Worm (Caenorhabditis elegans) whole organism, L1 larva: ENCODE measurements around the gene cyp-34A5.

ENCODE experiments used
- C34B4.2 ChIP-seq: sonication (generic microtip); optimal IDR thresholded peaks from 2 replicates; lab custom pipeline; 2017; ENCODE audit warnings: mild to moderate bottlenecking, missing genetic modification characterization, missing compliant biosample characterization
- ama-1 ChIP-seq: fragments of 150-350 bp; optimal IDR thresholded peaks from 2 replicates; lab custom pipeline; 2014
- blmp-1 ChIP-seq: fragments of 150-350 bp; optimal IDR thresholded peaks from 2 replicates; lab custom pipeline; 2014; ENCODE audit warnings: missing biosample characterization, missing genetic modification characterization
- ceh-88 ChIP-seq: fragments of 200-800 bp; sonication (Bioruptor generic); IDR thresholded peaks from 2 replicates; pipeline ENCODE4 v1.3.6; 2022; ENCODE audit warnings: missing genetic modification characterization, missing compliant biosample characterization
- ces-1 ChIP-seq: fragments of 150-350 bp; optimal IDR thresholded peaks from 2 replicates; lab custom pipeline; 2014; ENCODE audit warnings: missing biosample characterization, missing genetic modification reagents, missing genetic modification characterization
- dpl-1 ChIP-seq, 3 experiments: fragments of 150-350 bp in 2 of 3; sonication (generic microtip) in 1 of 3; optimal IDR thresholded peaks; 2 replicates each; lab custom pipeline; 2014 to 2017; ENCODE audit warnings: missing biosample characterization in 3 of 3, missing genetic modification characterization in 3 of 3, missing genetic modification reagents in 3 of 3
- efl-1 ChIP-seq, 4 experiments: fragments of 150-350 bp; optimal IDR thresholded peaks in 3 of 4; peaks in 1 of 4; 1 replicate in 1 of 4; 2 replicates in 3 of 4; lab custom pipeline; 2014; ENCODE audit warnings: missing biosample characterization in 2 of 4, missing genetic modification characterization in 2 of 4, missing genetic modification reagents in 2 of 4
- efl-3 ChIP-seq: fragments of 200-800 bp; sonication (Bioruptor generic); optimal IDR thresholded peaks from 2 replicates; lab custom pipeline; 2018; ENCODE audit warnings: mild to moderate bottlenecking, missing genetic modification characterization, missing compliant biosample characterization
- egl-13 ChIP-seq: sonication (generic microtip); optimal IDR thresholded peaks from 2 replicates; lab custom pipeline; 2016; ENCODE audit warnings: missing genotype, missing genetic modification reagents, missing genetic modification characterization, missing compliant biosample characterization
- egl-27 ChIP-seq, 2 experiments: fragments of 150-350 bp in 1 of 2; sonication (generic microtip); optimal IDR thresholded peaks; 3 replicates each; lab custom pipeline; 2017 to 2018; ENCODE audit warnings: missing biosample characterization in 2 of 2, missing genetic modification characterization in 2 of 2, missing genetic modification reagents in 2 of 2
- elt-3 ChIP-seq, 6 experiments: fragments of 150-350 bp in 1 of 6; sonication (generic microtip); optimal IDR thresholded peaks; 2 replicates each; lab custom pipeline; 2017 to 2018; ENCODE audit warnings: missing biosample characterization in 6 of 6, missing genetic modification characterization in 6 of 6, inconsistent platforms in 1 of 6
- fkh-4 ChIP-seq: sonication (generic microtip); optimal IDR thresholded peaks from 2 replicates; lab custom pipeline; 2016; ENCODE audit warnings: missing compliant biosample characterization, missing genetic modification characterization, borderline replicate concordance
- fos-1 ChIP-seq: fragments of 150-350 bp; optimal IDR thresholded peaks from 2 replicates; lab custom pipeline; 2014; ENCODE audit warnings: missing biosample characterization, missing genetic modification characterization
- grh-1 ChIP-seq: fragments of 200-800 bp; sonication (Bioruptor generic); IDR thresholded peaks from 2 replicates; pipeline ENCODE4 v1.3.6; 2022; ENCODE audit warnings: missing genetic modification reagents, missing genetic modification characterization, missing compliant biosample characterization
- hlh-17 ChIP-seq: fragments of 200-800 bp; sonication (Bioruptor generic); optimal IDR thresholded peaks from 2 replicates; lab custom pipeline; 2018; ENCODE audit warnings: missing genetic modification characterization, mild to moderate bottlenecking, missing compliant biosample characterization, moderate library complexity, borderline replicate concordance
- lin-14 ChIP-seq: fragments of 200-800 bp; sonication (Bioruptor generic); optimal IDR thresholded peaks from 2 replicates; lab custom pipeline; 2018; ENCODE audit warnings: mild to moderate bottlenecking, missing genetic modification characterization, moderate library complexity, missing compliant biosample characterization
- lin-35 ChIP-seq, 2 experiments: fragments of 150-350 bp; optimal IDR thresholded peaks; 2 replicates each; lab custom pipeline; 2014; ENCODE audit warnings: missing biosample characterization in 2 of 2, missing genetic modification characterization in 2 of 2, missing genetic modification reagents in 2 of 2
- lin-39 ChIP-seq: fragments of 150-350 bp; optimal IDR thresholded peaks from 2 replicates; lab custom pipeline; 2014; ENCODE audit warnings: missing biosample characterization, missing genetic modification reagents, missing genetic modification characterization
- mab-9 ChIP-seq: fragments of 200-800 bp; sonication (Bioruptor generic); IDR thresholded peaks from 2 replicates; pipeline ENCODE4 v1.3.6; 2022; ENCODE audit warnings: missing genetic modification reagents, missing genetic modification characterization, missing compliant biosample characterization
- mdl-1 ChIP-seq, 2 experiments: fragments of 150-350 bp; optimal IDR thresholded peaks; 2 replicates each; lab custom pipeline; 2014 to 2017; ENCODE audit warnings: missing biosample characterization in 2 of 2, missing genetic modification characterization in 2 of 2, inconsistent platforms in 1 of 2
- mep-1 ChIP-seq: fragments of 150-350 bp; optimal IDR thresholded peaks from 2 replicates; lab custom pipeline; 2014; ENCODE audit warnings: missing biosample characterization, missing genetic modification characterization
- nhr-20 ChIP-seq: sonication (generic microtip); optimal IDR thresholded peaks from 2 replicates; lab custom pipeline; 2016; ENCODE audit warnings: mild to moderate bottlenecking, missing genetic modification characterization, missing compliant biosample characterization
- nhr-237 ChIP-seq: fragments of 150-350 bp; optimal IDR thresholded peaks from 2 replicates; lab custom pipeline; 2014; ENCODE audit warnings: missing biosample characterization, missing genetic modification characterization
- nhr-28 ChIP-seq: fragments of 150-350 bp; optimal IDR thresholded peaks from 2 replicates; lab custom pipeline; 2014; ENCODE audit warnings: missing biosample characterization, missing genetic modification characterization
- nhr-71 ChIP-seq: sonication (generic microtip); optimal IDR thresholded peaks from 2 replicates; lab custom pipeline; 2016; ENCODE audit warnings: mild to moderate bottlenecking, missing genetic modification characterization, moderate library complexity, missing compliant biosample characterization
- nhr-77 ChIP-seq: fragments of 150-350 bp; optimal IDR thresholded peaks from 2 replicates; lab custom pipeline; 2014; ENCODE audit warnings: missing biosample characterization, missing genetic modification characterization
- nhr-85 ChIP-seq: sonication (generic microtip); peaks from one replicate; lab custom pipeline; 2016; ENCODE audit warnings: missing genetic modification characterization, inconsistent platforms, missing compliant biosample characterization
- nhr-90 ChIP-seq: sonication (generic microtip); optimal IDR thresholded peaks from 2 replicates; lab custom pipeline; 2016; ENCODE audit warnings: mild to moderate bottlenecking, missing genetic modification characterization, missing compliant biosample characterization; ENCODE audit not compliant: poor library complexity
- pag-3 ChIP-seq: sonication (generic microtip); optimal IDR thresholded peaks from 2 replicates; lab custom pipeline; 2017; ENCODE audit warnings: missing genetic modification characterization, mild to moderate bottlenecking, missing compliant biosample characterization, antibody characterized with exemption, borderline replicate concordance; ENCODE audit not compliant: insufficient read depth
- rnt-1 ChIP-seq: sonication (generic microtip); optimal IDR thresholded peaks from 2 replicates; lab custom pipeline; 2016; ENCODE audit warnings: mild to moderate bottlenecking, missing genetic modification characterization, moderate library complexity, missing compliant biosample characterization
- snu-23 ChIP-seq: sonication (generic microtip); optimal IDR thresholded peaks from 2 replicates; lab custom pipeline; 2016; ENCODE audit warnings: missing genetic modification characterization, missing compliant biosample characterization
- sox-4 ChIP-seq: sonication (generic microtip); optimal IDR thresholded peaks from 2 replicates; lab custom pipeline; 2016; ENCODE audit warnings: missing genetic modification characterization, missing compliant biosample characterization
- swsn-7 ChIP-seq: sonication (generic microtip); optimal IDR thresholded peaks from 2 replicates; lab custom pipeline; 2016; ENCODE audit warnings: missing genetic modification characterization, missing compliant biosample characterization
- vab-15 ChIP-seq: sonication (generic microtip); optimal IDR thresholded peaks from 2 replicates; lab custom pipeline; 2017; ENCODE audit warnings: missing genotype, mild to moderate bottlenecking, missing genetic modification characterization, missing compliant biosample characterization
- xbp-1 ChIP-seq: sonication (generic microtip); optimal IDR thresholded peaks from 2 replicates; lab custom pipeline; 2016; ENCODE audit warnings: missing genetic modification characterization, missing compliant biosample characterization

The cyp-34A5 gene

DNA sequence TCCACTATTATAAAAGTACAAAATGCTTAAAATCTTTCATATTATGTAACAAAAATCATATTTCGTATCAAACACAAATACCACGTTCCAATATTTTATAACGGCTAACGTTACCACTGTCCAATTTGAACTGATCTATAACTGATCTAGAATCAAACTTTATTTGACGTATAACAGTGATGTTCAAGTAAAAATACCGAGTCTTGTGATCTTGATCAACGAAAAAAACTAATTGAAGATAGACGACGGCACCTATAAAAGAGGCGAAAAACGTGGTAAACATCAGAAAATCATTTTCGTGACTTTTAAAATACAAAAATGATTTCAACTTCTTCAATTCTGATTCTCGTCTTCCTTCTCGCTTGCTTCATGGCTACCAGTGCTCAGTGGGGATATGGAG, 30.1 kb upstream of the cyp-34A5 start, which contains the start of gene nlp-28 (continued):
- no peak for TF ChIP-seq mep-1
- no peak for TF ChIP-seq lin-39 (tag; lab: Kevin White, UChicago)
- peak; percentile 31 for TF ChIP-seq nhr-71 (tag; lab: Kevin White, UChicago)
- TF ChIP-seq dpl-1 (GFP tag; optimal IDR thresholded peaks at IDR 0.05; lab: Kevin White, UChicago), result no peak
- no peak for TF ChIP-seq xbp-1
- no peak for TF ChIP-seq mab-9 (GFP tag; lab: Robert Waterston, UW)
- TF ChIP-seq elt-3 (tag; optimal IDR thresholded peaks at IDR 0.05; lab: Kevin White, UChicago), result peak in 1 of 6 experiments; percentile 53
- TF ChIP-seq nhr-77 (tag; lab: Kevin White, UChicago), result no peak
- TF ChIP-seq nhr-28, result no peak

DNA sequence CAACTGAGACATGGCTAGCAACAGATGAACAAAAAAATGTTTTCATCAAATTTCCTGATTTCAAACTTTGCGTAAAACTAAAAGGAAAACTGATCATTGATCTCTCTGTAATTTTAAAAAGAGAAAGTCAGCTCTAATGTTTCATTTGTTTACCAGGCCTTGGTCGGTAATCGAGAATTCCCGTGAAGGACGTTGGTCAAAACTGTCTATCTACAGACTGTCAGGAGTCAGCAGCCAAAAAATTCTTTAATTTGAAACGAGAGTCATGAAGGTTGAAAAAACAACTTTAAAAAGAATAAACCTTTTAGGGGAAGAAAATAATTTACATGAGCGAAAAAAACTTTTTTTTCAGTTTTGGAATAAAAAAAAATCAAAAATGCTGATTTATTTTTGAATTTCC, 27.6 kb upstream of the cyp-34A5 start:
- TF ChIP-seq nhr-237 (no peak), lin-14 (GFP tag; lab: Kevin White, UChicago) (peak; percentile 42), nhr-71 (tag; lab: Kevin White, UChicago) (peak; percentile 20), ces-1 (GFP tag; lab: Kevin White, UChicago) (no peak), nhr-20 (tag; lab: Kevin White, UChicago) (peak; percentile 42), blmp-1 (peak; percentile 77), nhr-85 (tag; lab: Kevin White, UChicago) (peak; percentile 88), elt-3 (tag; optimal IDR thresholded peaks at IDR 0.05; lab: Kevin White, UChicago) (peak in 1 of 6 experiments; percentile 19), efl-1 (optimal IDR thresholded peaks at IDR 0.05; lab: Kevin White, UChicago) (no peak), efl-1 (GFP tag; optimal IDR thresholded peaks at IDR 0.05 in 1 of 2; lab: Kevin White, UChicago) (peak in 1 of 2 experiments; percentile 23)

DNA sequence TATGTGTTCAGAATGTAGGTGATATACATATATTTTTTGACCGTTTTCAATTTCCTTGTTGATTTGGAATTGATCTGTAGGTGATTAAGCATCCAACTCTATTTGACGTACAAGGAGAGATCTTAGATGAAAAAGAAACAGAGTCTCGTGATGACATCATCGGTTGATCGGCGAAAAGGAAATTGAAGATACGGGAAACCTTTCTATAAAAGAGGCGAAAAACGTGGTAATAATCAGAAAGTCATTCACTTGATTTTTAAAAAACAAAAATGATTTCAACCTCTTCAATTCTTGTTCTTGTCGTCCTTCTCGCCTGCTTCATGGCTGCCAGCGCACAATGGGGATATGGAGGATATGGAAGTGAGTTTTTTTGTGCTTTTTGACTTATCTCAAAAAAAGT, 26.7 kb upstream of the cyp-34A5 start, which contains the start of gene nlp-29:
Gene nlp-29, plus strand, starts transcription at position 248 of the 400 bp plus-strand sequence.
- TF ChIP-seq pag-3 (no peak), snu-23 (GFP tag; lab: Kevin White, UChicago) (peak; percentile 50), lin-35 (GFP tag; optimal IDR thresholded peaks at IDR 0.05; lab: Kevin White, UChicago) (peak in 1 of 2 experiments; percentile 15), fos-1 (no peak), ama-1 (lab: Kevin White, UChicago) (no peak), lin-14 (GFP tag; lab: Kevin White, UChicago) (peak; percentile 46), nhr-71 (tag; lab: Kevin White, UChicago) (peak; percentile 58), elt-3 (tag; optimal IDR thresholded peaks at IDR 0.05; lab: Kevin White, UChicago) (peak in 1 of 6 experiments; percentile 56), egl-13 (no peak), grh-1 (GFP tag; lab: Robert Waterston, UW) (0 out of 2 replicates have a peak, but pooled peaks have one; percentile 24), blmp-1 (peak; percentile 87), mdl-1 (tag; optimal IDR thresholded peaks at IDR 0.05; lab: Kevin White, UChicago) (peak in 1 of 2 experiments; percentile 9), nhr-85 (tag; lab: Kevin White, UChicago) (peak; percentile 86), nhr-20 (tag; lab: Kevin White, UChicago) (peak; percentile 71)

ce11 chrV:3981680-3982079, 24.2 kb upstream of the cyp-34A5 start, which contains the start of gene nlp-30:
nlp-30 (plus strand) TSS chrV:3981980.
- TF ChIP-seq efl-3 (GFP tag; lab: Kevin White, UChicago) (no peak), lin-39 (tag; lab: Kevin White, UChicago) (no peak), swsn-7 (tag; lab: Kevin White, UChicago) (no peak), vab-15 (no peak), fkh-4 (no peak), rnt-1 (tag; lab: Kevin White, UChicago) (no peak), egl-27 (tag; optimal IDR thresholded peaks at IDR 0.05; lab: Kevin White, UChicago) (no peak), xbp-1 (no peak), nhr-90 (tag; lab: Kevin White, UChicago) (no peak), pag-3 (no peak)

DNA sequence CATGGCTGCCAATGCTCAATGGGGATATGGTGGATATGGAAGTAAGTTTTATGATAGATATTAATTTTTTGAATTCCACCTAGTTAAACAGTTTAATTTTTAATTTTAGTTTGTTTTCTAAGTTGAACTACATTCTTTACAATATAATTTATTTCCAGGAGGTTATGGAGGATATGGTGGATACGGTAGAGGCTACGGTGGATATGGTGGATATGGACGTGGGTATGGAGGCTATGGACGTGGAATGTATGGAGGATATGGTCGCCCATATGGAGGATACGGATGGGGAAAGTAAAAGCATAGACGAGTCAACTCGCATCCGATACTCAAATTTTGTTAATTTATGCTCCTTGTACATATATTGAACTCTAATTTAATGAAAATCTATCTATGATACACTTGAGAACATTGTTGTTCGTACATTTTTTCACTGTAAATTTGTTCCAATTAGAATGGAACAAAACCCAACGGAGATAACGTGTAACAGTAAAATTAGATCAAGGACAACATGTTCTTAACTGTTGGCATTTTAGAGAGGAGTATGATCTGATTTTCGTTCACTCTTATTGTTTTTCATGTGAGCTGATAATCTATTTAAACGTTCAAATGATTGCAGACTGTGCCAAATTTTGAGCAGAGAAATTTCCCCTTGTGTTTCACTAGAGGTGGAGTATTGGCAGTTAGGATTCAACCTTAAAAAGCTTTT, 22.9 kb upstream of the cyp-34A5 start:
- TF ChIP-seq sox-4 (no peak), hlh-17 (GFP tag; lab: Kevin White, UChicago) (no peak), ceh-88 (GFP tag; lab: Robert Waterston, UW) (no peak), C34B4.2 (tag; lab: Kevin White, UChicago) (no peak)
